Fruit fly (Drosophila melanogaster): ENCODE data around the gene Cftr.

The Cftr gene

DNA sequence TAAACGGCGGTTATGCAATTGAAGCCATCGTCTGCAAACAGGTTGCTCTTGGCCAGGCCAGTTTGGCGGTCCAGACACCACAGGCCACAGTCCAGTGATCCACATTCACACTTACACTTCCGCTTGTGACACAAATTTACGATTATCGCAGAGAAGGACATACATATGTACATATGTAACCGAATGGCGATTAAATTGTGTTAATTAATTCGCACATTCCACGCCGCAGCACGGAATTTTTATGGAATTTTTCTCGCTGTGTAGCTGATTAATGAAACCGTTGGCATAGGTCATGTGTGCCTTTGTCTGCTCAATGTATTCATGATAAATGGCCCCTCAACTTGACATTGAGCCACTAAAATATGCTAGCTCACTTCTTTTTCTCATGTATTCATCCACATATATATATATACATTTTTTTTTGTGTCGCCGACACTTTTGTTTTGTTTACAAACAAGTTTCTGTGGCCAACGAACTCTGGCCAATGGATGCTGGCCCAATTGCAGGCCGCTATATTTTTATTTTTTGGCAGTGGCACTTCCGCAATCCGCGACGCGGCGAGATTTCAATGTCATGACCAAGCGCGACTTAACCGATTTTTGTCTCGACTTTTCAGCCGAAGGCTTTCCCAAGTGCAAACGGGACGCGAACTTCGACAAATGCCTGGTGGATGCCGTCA lies 17.6 kb downstream of the Cftr start (continued):
- TF ChIP-seq ci (GFP tag; IDR thresholded peaks at IDR 0.05) (0 out of 3 replicates have a peak, but pooled peaks have one; percentile 46), tgo (GFP tag; IDR thresholded peaks at IDR 0.05) (peak; percentile 47; the same call in 2 of the 3 replicates), CG32772 (GFP tag; IDR thresholded peaks at IDR 0.05) (0 out of 2 replicates have a peak, but pooled peaks have one; percentile 14), Xbp1 (GFP tag; optimal IDR thresholded peaks at IDR 0.05) (peak; percentile 11), CG11723 (GFP tag; optimal IDR thresholded peaks at IDR 0.05) (no peak), ase (GFP tag; IDR thresholded peaks at IDR 0.05) (0 out of 3 replicates have a peak, but pooled peaks have one; percentile 23), CG7357 (GFP tag; IDR thresholded peaks at IDR 0.05) (0 out of 3 replicates have a peak, but pooled peaks have one; percentile 19), sug (tag; optimal IDR thresholded peaks at IDR 0.05) (no peak), ftz-f1 (GFP tag; optimal IDR thresholded peaks at IDR 0.05) (peak; percentile 8), vnd (GFP tag; IDR thresholded peaks at IDR 0.05; ENCODE audit: partially characterized antibody) (no peak), CG5245 (GFP tag; optimal IDR thresholded peaks at IDR 0.05) (peak; percentile 6), gem (tag; optimal IDR thresholded peaks at IDR 0.05) (no peak), lov (optimal IDR thresholded peaks at IDR 0.05) (no peak), lov (GFP tag; IDR thresholded peaks at IDR 0.05) (0 out of 3 replicates have a peak, but pooled peaks have one; percentile 25), ranshi (GFP tag; IDR thresholded peaks at IDR 0.05) (peak; percentile 30; the same call in 1 of the 2 replicates), CG1603 (tag; optimal IDR thresholded peaks at IDR 0.05) (peak; percentile 34), jigr1 (GFP tag; IDR thresholded peaks at IDR 0.05) (0 out of 3 replicates have a peak, but pooled peaks have one; percentile 38), Eip74EF (GFP tag; optimal IDR thresholded peaks at IDR 0.05) (peak in 1 of 2 experiments; percentile 95), esg (GFP tag; conservative IDR thresholded peaks at IDR 0.05) (peak; percentile 20; the same call in 1 of the 2 replicates), Lim3 (GFP tag; IDR thresholded peaks at IDR 0.05) (0 out of 2 replicates have a peak, but pooled peaks have one; percentile 14), mirr (GFP tag; optimal IDR thresholded peaks at IDR 0.05) (no peak), CG6854 (GFP tag; optimal IDR thresholded peaks at IDR 0.05) (no peak), sisA (GFP tag; IDR thresholded peaks at IDR 0.05) (peak; percentile 48), CG14441 (GFP tag; IDR thresholded peaks at IDR 0.05) (peak; percentile 65), CG3847 (GFP tag; IDR thresholded peaks at IDR 0.05) (no peak), CG31224 (GFP tag; IDR thresholded peaks at IDR 0.05) (no peak), CG13287 (GFP tag; IDR thresholded peaks at IDR 0.05; ENCODE audit: partially characterized antibody) (no peak), H2.0 (GFP tag; IDR thresholded peaks at IDR 0.05) (peak; percentile 25; the same call in 1 of the 2 replicates), dysf (GFP tag; IDR thresholded peaks at IDR 0.05) (peak; percentile 54; the same call in 2 of the 3 replicates), Drgx (GFP tag; IDR thresholded peaks at IDR 0.05) (peak; percentile 58), chinmo (GFP tag; IDR thresholded peaks at IDR 0.05; ENCODE audit: partially characterized antibody) (peak; percentile 90; the same call in 3 of the 4 replicates), Gsc (GFP tag; IDR thresholded peaks at IDR 0.05) (no peak), E2f1 (GFP tag; IDR thresholded peaks at IDR 0.05) (peak; percentile 37), Awh (GFP tag; IDR thresholded peaks at IDR 0.05) (peak; percentile 49), pan (optimal IDR thresholded peaks at IDR 0.05) (no peak), pan (GFP tag; optimal IDR thresholded peaks at IDR 0.05 in 1 of 2, IDR thresholded peaks at IDR 0.05 in 1 of 2) (peak in 1 of 2 experiments; percentile 57), Pdp1 (GFP tag; optimal IDR thresholded peaks at IDR 0.05) (peak in 1 of 2 experiments; percentile 21), CG7928 (GFP tag; optimal IDR thresholded peaks at IDR 0.05) (no peak), Fer1 (GFP tag; optimal IDR thresholded peaks at IDR 0.05) (peak; percentile 28), CG11456 (GFP tag; IDR thresholded peaks at IDR 0.05) (0 out of 3 replicates have a peak, but pooled peaks have one; percentile 21), prd (optimal IDR thresholded peaks at IDR 0.05) (no peak), prd (GFP tag; IDR thresholded peaks at IDR 0.05) (peak; percentile 54), CG9609 (GFP tag; optimal IDR thresholded peaks at IDR 0.05) (no peak), CG11695 (GFP tag; IDR thresholded peaks at IDR 0.05) (peak; percentile 45; the same call in 1 of the 3 replicates), CG13424 (tag; optimal IDR thresholded peaks at IDR 0.05) (peak; percentile 12), slbo (GFP tag; IDR thresholded peaks at IDR 0.05) (peak; percentile 35; the same call in 1 of the 2 replicates), CG12659 (GFP tag; optimal IDR thresholded peaks at IDR 0.05) (peak; percentile 6), Optix (GFP tag; IDR thresholded peaks at IDR 0.05) (0 out of 3 replicates have a peak, but pooled peaks have one; percentile 40), stc (GFP tag; IDR thresholded peaks at IDR 0.05) (peak; percentile 23; the same call in 1 of the 2 replicates)
